Worm (Caenorhabditis elegans) whole organism, late embryonic: Measurements from ENCODE around the gene mltn-5.

Source experiments
- C08G9.2 ChIP-seq: sonication (generic microtip); optimal IDR thresholded peaks from 2 replicates; lab custom pipeline; 2016; ENCODE audit warnings: mild to moderate bottlenecking, missing genetic modification characterization, moderate library complexity, missing compliant biosample characterization
- F13H6.1 ChIP-seq: sonication (generic microtip); optimal IDR thresholded peaks from 2 replicates; lab custom pipeline; 2016; ENCODE audit warnings: missing genetic modification characterization, missing compliant biosample characterization
- T23F11.4 ChIP-seq: fragments of 200-800 bp; sonication (Bioruptor generic); optimal IDR thresholded peaks from 2 replicates; lab custom pipeline; 2018; ENCODE audit warnings: mild to moderate bottlenecking, missing genetic modification characterization, missing compliant biosample characterization
- Y22D7AL.16 ChIP-seq: sonication (generic microtip); optimal IDR thresholded peaks from 2 replicates; lab custom pipeline; 2016; ENCODE audit warnings: missing genetic modification characterization, missing compliant biosample characterization
- ahr-1 ChIP-seq: sonication (generic microtip); optimal IDR thresholded peaks from 2 replicates; lab custom pipeline; 2016; ENCODE audit warnings: missing genetic modification characterization, missing compliant biosample characterization
- ceh-18 ChIP-seq: sonication (generic microtip); optimal IDR thresholded peaks from 2 replicates; lab custom pipeline; 2016; ENCODE audit warnings: missing genetic modification characterization, missing compliant biosample characterization
- ceh-19 ChIP-seq: fragments of 200-800 bp; sonication (Bioruptor generic); optimal IDR thresholded peaks from 2 replicates; lab custom pipeline; 2018; ENCODE audit warnings: mild to moderate bottlenecking, missing genetic modification characterization, missing compliant biosample characterization
- ceh-2 ChIP-seq: sonication (generic microtip); optimal IDR thresholded peaks from 2 replicates; lab custom pipeline; 2016; ENCODE audit warnings: missing genotype, missing genetic modification characterization, missing compliant biosample characterization
- ceh-30 ChIP-seq: fragments of 150-350 bp; optimal IDR thresholded peaks from 2 replicates; lab custom pipeline; 2014; ENCODE audit warnings: missing biosample characterization, missing genetic modification characterization
- ceh-34 ChIP-seq: sonication (generic microtip); optimal IDR thresholded peaks from 2 replicates; lab custom pipeline; 2016; ENCODE audit warnings: mild to moderate bottlenecking, missing genetic modification characterization, missing compliant biosample characterization
- ceh-48 ChIP-seq: sonication (generic microtip); optimal IDR thresholded peaks from 2 replicates; lab custom pipeline; 2016; ENCODE audit warnings: missing genetic modification characterization, inconsistent platforms, missing compliant biosample characterization
- ceh-6 ChIP-seq: fragments of 200-800 bp; sonication (Bioruptor generic); optimal IDR thresholded peaks from 2 replicates; lab custom pipeline; 2018; ENCODE audit warnings: mild to moderate bottlenecking, missing genetic modification characterization, missing compliant biosample characterization
- elt-2 ChIP-seq: sonication (generic microtip); optimal IDR thresholded peaks from 2 replicates; lab custom pipeline; 2016; ENCODE audit warnings: missing genetic modification reagents, missing genetic modification characterization, missing compliant biosample characterization
- elt-4 ChIP-seq: sonication (generic microtip); optimal IDR thresholded peaks from 2 replicates; lab custom pipeline; 2016; ENCODE audit warnings: missing genetic modification characterization, missing compliant biosample characterization
- ets-4 ChIP-seq: sonication (generic microtip); optimal IDR thresholded peaks from 2 replicates; lab custom pipeline; 2016; ENCODE audit warnings: missing genetic modification characterization, missing compliant biosample characterization
- eyg-1 ChIP-seq: sonication (generic microtip); optimal IDR thresholded peaks from 2 replicates; lab custom pipeline; 2016; ENCODE audit warnings: missing genotype, missing genetic modification characterization, missing compliant biosample characterization
- fax-1 ChIP-seq: sonication (generic microtip); optimal IDR thresholded peaks from 2 replicates; lab custom pipeline; 2016; ENCODE audit warnings: missing genotype, missing genetic modification characterization, missing compliant biosample characterization
- fkh-10 ChIP-seq: fragments of 150-350 bp; optimal IDR thresholded peaks from 2 replicates; lab custom pipeline; 2014; ENCODE audit warnings: missing biosample characterization, missing genetic modification reagents, missing genetic modification characterization
- fkh-6 ChIP-seq: sonication (generic microtip); optimal IDR thresholded peaks from 2 replicates; lab custom pipeline; 2016; ENCODE audit warnings: missing genetic modification characterization, missing compliant biosample characterization
- hlh-15 ChIP-seq: sonication (generic microtip); optimal IDR thresholded peaks from 2 replicates; lab custom pipeline; 2016; ENCODE audit warnings: missing genetic modification characterization, missing compliant biosample characterization
- hlh-30 ChIP-seq: sonication (generic microtip); optimal IDR thresholded peaks from 2 replicates; lab custom pipeline; 2017; ENCODE audit warnings: antibody characterized with exemption, missing genetic modification characterization, missing compliant biosample characterization; ENCODE audit not compliant: insufficient read depth
- hlh-6 ChIP-seq: sonication (generic microtip); optimal IDR thresholded peaks from 2 replicates; lab custom pipeline; 2016; ENCODE audit warnings: missing genotype, missing genetic modification characterization, missing compliant biosample characterization
- hlh-8 ChIP-seq: sonication (generic microtip); optimal IDR thresholded peaks from 2 replicates; lab custom pipeline; 2016; ENCODE audit warnings: missing genotype, missing genetic modification characterization, missing compliant biosample characterization
- mec-3 ChIP-seq: sonication (generic microtip); optimal IDR thresholded peaks from 2 replicates; lab custom pipeline; 2016; ENCODE audit warnings: borderline replicate concordance, missing genetic modification characterization, missing compliant biosample characterization
- nhr-232 ChIP-seq: sonication (generic microtip); optimal IDR thresholded peaks from 2 replicates; lab custom pipeline; 2016; ENCODE audit warnings: missing genetic modification characterization, missing compliant biosample characterization
- npax-4 ChIP-seq: sonication (generic microtip); optimal IDR thresholded peaks from 2 replicates; lab custom pipeline; 2016; ENCODE audit warnings: missing genetic modification characterization, missing compliant biosample characterization
- pha-2 ChIP-seq: sonication (generic microtip); optimal IDR thresholded peaks from 2 replicates; lab custom pipeline; 2017; ENCODE audit warnings: mild to moderate bottlenecking, missing genetic modification characterization, missing compliant biosample characterization
- pha-4 ChIP-seq: fragments of 150-350 bp; optimal IDR thresholded peaks from 2 replicates; lab custom pipeline; 2018; ENCODE audit warnings: missing biosample characterization, missing genetic modification reagents, missing genetic modification characterization
- ref-2 ChIP-seq: sonication (generic microtip); optimal IDR thresholded peaks from 2 replicates; lab custom pipeline; 2016; ENCODE audit warnings: missing genetic modification characterization, missing compliant biosample characterization
- rnt-1 ChIP-seq: sonication (generic microtip); optimal IDR thresholded peaks from 2 replicates; lab custom pipeline; 2016; ENCODE audit warnings: missing genetic modification characterization, missing compliant biosample characterization
- sdc-2 ChIP-seq: sonication (generic microtip); optimal IDR thresholded peaks from 2 replicates; lab custom pipeline; 2016; ENCODE audit warnings: missing genotype, missing genetic modification characterization, missing compliant biosample characterization
- sox-4 ChIP-seq: sonication (generic microtip); optimal IDR thresholded peaks from 2 replicates; lab custom pipeline; 2017; ENCODE audit warnings: mild to moderate bottlenecking, missing genetic modification characterization, inconsistent platforms, missing compliant biosample characterization
- tbx-2 ChIP-seq: sonication (generic microtip); optimal IDR thresholded peaks from 2 replicates; lab custom pipeline; 2016; ENCODE audit warnings: missing genetic modification characterization, missing compliant biosample characterization
- tbx-7 ChIP-seq: sonication (generic microtip); optimal IDR thresholded peaks from 2 replicates; lab custom pipeline; 2016; ENCODE audit warnings: missing genotype, missing genetic modification characterization, missing compliant biosample characterization
- unc-3 ChIP-seq, 2 experiments: fragments of 200-800 bp in 1 of 2; sonication (Bioruptor generic) in 1 of 2; sonication (generic microtip) in 1 of 2; conservative IDR thresholded peaks in 1 of 2; optimal IDR thresholded peaks in 1 of 2; 2 replicates each; pipeline versions ENCODE4 v1.3.6 to Lab custom; 2016 to 2022; ENCODE audit warnings: missing compliant biosample characterization in 2 of 2, missing genetic modification characterization in 2 of 2, missing genetic modification reagents in 1 of 2
- unc-86 ChIP-seq: sonication (generic microtip); optimal IDR thresholded peaks from 2 replicates; lab custom pipeline; 2016; ENCODE audit warnings: missing genetic modification characterization, missing compliant biosample characterization
- zip-5 ChIP-seq: sonication (generic microtip); optimal IDR thresholded peaks from 2 replicates; lab custom pipeline; 2016; ENCODE audit warnings: missing genetic modification characterization, missing compliant biosample characterization
- ztf-16 ChIP-seq: sonication (generic microtip); optimal IDR thresholded peaks from 2 replicates; lab custom pipeline; 2017; ENCODE audit warnings: missing genetic modification characterization, missing compliant biosample characterization

mltn-5 gene

DNA sequence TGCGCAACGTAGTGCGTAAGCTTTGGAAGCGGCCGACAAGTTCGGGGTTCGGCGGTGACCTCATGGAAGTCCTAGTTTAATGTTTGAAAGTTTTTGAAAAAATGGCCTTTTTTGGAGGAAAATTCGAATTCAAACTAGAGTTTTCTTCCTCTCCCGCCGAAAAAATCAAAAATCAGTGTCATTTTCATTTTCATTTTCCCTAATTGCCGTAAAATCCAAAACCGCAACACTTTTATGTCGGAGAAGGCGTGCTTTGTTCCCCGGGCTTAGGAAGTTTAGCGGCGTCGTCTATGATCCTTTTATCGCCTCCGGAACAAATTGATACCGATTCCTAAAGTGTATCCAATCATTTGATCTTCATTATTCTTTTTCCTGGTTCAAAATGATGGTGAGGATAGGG is at the start of gene mltn-5:
Gene mltn-5, plus strand, starts transcription at position 301 of the 400 bp plus-strand sequence.
- TF ChIP-seq ceh-48 (no peak), elt-2 (tag; lab: Kevin White, UChicago) (no peak), sdc-2 (tag; lab: Kevin White, UChicago) (no peak), F13H6.1 (tag; lab: Kevin White, UChicago) (no peak), fkh-6 (no peak), ahr-1 (tag; lab: Kevin White, UChicago) (no peak), Y22D7AL.16 (tag; lab: Kevin White, UChicago) (no peak), zip-5 (tag; lab: Kevin White, UChicago) (no peak), eyg-1 (no peak), hlh-30 (tag; lab: Kevin White, UChicago) (no peak), pha-2 (tag; lab: Kevin White, UChicago) (no peak), pha-4 (no peak), ceh-6 (GFP tag; lab: Kevin White, UChicago) (no peak), ref-2 (no peak), ets-4 (no peak), ceh-34 (tag; lab: Kevin White, UChicago) (no peak), npax-4 (tag; lab: Kevin White, UChicago) (no peak), unc-3 (GFP tag; conservative IDR thresholded peaks at IDR 0.05; lab: Robert Waterston, UW) (no peak), unc-3 (tag; optimal IDR thresholded peaks at IDR 0.05; lab: Kevin White, UChicago) (no peak), tbx-7 (tag; lab: Kevin White, UChicago) (no peak)

DNA sequence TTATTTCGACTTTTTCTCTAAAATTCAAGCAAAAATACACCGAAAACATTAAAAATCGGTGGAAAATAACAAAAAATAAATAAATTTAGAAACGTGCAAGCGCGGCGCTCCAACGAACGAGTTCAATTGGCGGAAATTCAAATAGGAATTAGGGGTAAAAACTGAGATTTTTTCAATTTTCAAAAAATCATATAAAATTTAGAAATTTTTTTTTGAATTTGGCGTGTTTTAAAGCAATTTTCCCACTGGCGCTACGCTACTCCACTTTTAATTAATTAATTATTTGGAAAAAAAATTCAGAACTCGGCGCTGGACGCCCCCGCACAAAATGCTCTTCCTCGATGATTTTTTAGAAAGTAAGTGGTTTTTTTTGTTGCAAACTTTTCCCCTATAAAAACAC is 49.3 kb upstream of the mltn-5 start, which contains the start of gene ing-3:
Gene ing-3, plus strand, starts transcription at position 301 of the 400 bp plus-strand sequence.
- TF ChIP-seq fax-1 (tag; lab: Kevin White, UChicago) (no peak), nhr-232 (tag; lab: Kevin White, UChicago) (no peak), C08G9.2 (no peak), tbx-2 (tag; lab: Kevin White, UChicago) (no peak), ceh-19 (no peak), ztf-16 (tag; lab: Kevin White, UChicago) (no peak), unc-86 (no peak), hlh-8 (tag; lab: Kevin White, UChicago) (no peak), rnt-1 (no peak), npax-4 (tag; lab: Kevin White, UChicago) (no peak), mec-3 (no peak), ceh-18 (tag; lab: Kevin White, UChicago) (no peak), ceh-6 (GFP tag; lab: Kevin White, UChicago) (no peak), T23F11.4 (no peak), unc-3 (GFP tag; conservative IDR thresholded peaks at IDR 0.05; lab: Robert Waterston, UW) (no peak), unc-3 (tag; optimal IDR thresholded peaks at IDR 0.05; lab: Kevin White, UChicago) (no peak)

- TF ChIP-seq ref-2 = no peak
- TF ChIP-seq elt-2 (tag; lab: Kevin White, UChicago) = no peak
- no peak for TF ChIP-seq ceh-2 (tag; lab: Kevin White, UChicago)
Measured at ce11 chrII:13877994-13878393, 47.0 kb upstream of the mltn-5 start.

ce11 chrII:13879589-13879988 is 45.4 kb upstream of the mltn-5 start:
- no peak for TF ChIP-seq C08G9.2
- TF ChIP-seq ceh-19 = no peak
- TF ChIP-seq elt-4 (tag; lab: Kevin White, UChicago) = no peak
- TF ChIP-seq sox-4 (tag; lab: Kevin White, UChicago) = no peak
- no peak for TF ChIP-seq elt-2 (tag; lab: Kevin White, UChicago)
- no peak for TF ChIP-seq fkh-10 (GFP tag; lab: Kevin White, UChicago)
- no peak for TF ChIP-seq hlh-6 (tag; lab: Kevin White, UChicago)
- TF ChIP-seq ceh-30 (tag; lab: Kevin White, UChicago) = no peak
- no peak for TF ChIP-seq hlh-30 (tag; lab: Kevin White, UChicago)
- TF ChIP-seq pha-4 = no peak
- no peak for TF ChIP-seq fax-1 (tag; lab: Kevin White, UChicago)
- TF ChIP-seq hlh-15 (tag; lab: Kevin White, UChicago) = no peak
